Worm (Caenorhabditis elegans): ENCODE data around the gene srh-99.
A peak's percentile ranks its signal among the peaks of the same experiment; 100 is the strongest.

srh-99 gene

ce11 chrII:3680366-3680765 lies 36.0 kb downstream of the srh-99 start:
- TF ChIP-seq aly-2 (tag; optimal IDR thresholded peaks at IDR 0.05) (no peak), mdl-1 (tag; optimal IDR thresholded peaks at IDR 0.05) (no peak), ceh-82 (tag; optimal IDR thresholded peaks at IDR 0.05) (no peak), R02D3.7 (tag; optimal IDR thresholded peaks at IDR 0.05) (no peak), ztf-4 (tag; optimal IDR thresholded peaks at IDR 0.05) (no peak), tbx-2 (tag; optimal IDR thresholded peaks at IDR 0.05) (no peak), ZK546.5 (tag; optimal IDR thresholded peaks at IDR 0.05) (no peak), lin-39 (tag; optimal IDR thresholded peaks at IDR 0.05) (no peak), nhr-23 (tag; optimal IDR thresholded peaks at IDR 0.05) (no peak), nhr-76 (tag; optimal IDR thresholded peaks at IDR 0.05) (no peak), ama-1 (optimal IDR thresholded peaks at IDR 0.05) (no peak), elt-1 (tag; optimal IDR thresholded peaks at IDR 0.05) (no peak)

- no peak for TF ChIP-seq lin-39 (tag; optimal IDR thresholded peaks at IDR 0.05)
- no peak for TF ChIP-seq sea-2 (GFP tag; optimal IDR thresholded peaks at IDR 0.05)
- no peak for TF ChIP-seq hmg-11 (tag; optimal IDR thresholded peaks at IDR 0.05)
- TF ChIP-seq daf-12 (tag; optimal IDR thresholded peaks at IDR 0.05): no peak
- no peak for TF ChIP-seq lsy-12 (tag; optimal IDR thresholded peaks at IDR 0.05)
- no peak for TF ChIP-seq nhr-43 (tag; optimal IDR thresholded peaks at IDR 0.05; ENCODE audit: poor library complexity, severe bottlenecking)
- no peak for TF ChIP-seq ceh-9 (tag; optimal IDR thresholded peaks at IDR 0.05)
- no peak for TF ChIP-seq mdl-1 (tag; optimal IDR thresholded peaks at IDR 0.05)
- TF ChIP-seq jun-1 (tag; optimal IDR thresholded peaks at IDR 0.05): no peak
- no peak for TF ChIP-seq ceh-16 (tag; optimal IDR thresholded peaks at IDR 0.05)
These were observed 37.4 kb downstream of the srh-99 start for ce11 chrII:3678978-3679377.

- no peak for TF ChIP-seq egl-5 (tag; optimal IDR thresholded peaks at IDR 0.05)
These were observed 41.2 kb downstream of the srh-99 start, which contains the start of gene F19B10.2 for ce11 chrII:3675176-3675575. TSS of gene F19B10.2 (plus strand) at chrII:3675476.

- TF ChIP-seq ztf-11 (tag; optimal IDR thresholded peaks at IDR 0.05): no peak
- no peak for TF ChIP-seq nhr-25 (tag; optimal IDR thresholded peaks at IDR 0.05)
- TF ChIP-seq ceh-28 (tag; optimal IDR thresholded peaks at IDR 0.05): no peak
- no peak for TF ChIP-seq nhr-43 (tag; optimal IDR thresholded peaks at IDR 0.05; ENCODE audit: poor library complexity, severe bottlenecking)
- no peak for TF ChIP-seq hmg-11 (tag; optimal IDR thresholded peaks at IDR 0.05)
- no peak for TF ChIP-seq egl-5 (tag; optimal IDR thresholded peaks at IDR 0.05)
- no peak for TF ChIP-seq mdl-1 (tag; optimal IDR thresholded peaks at IDR 0.05)
- TF ChIP-seq ztf-4 (tag; optimal IDR thresholded peaks at IDR 0.05): no peak
- no peak for TF ChIP-seq ceh-16 (tag; optimal IDR thresholded peaks at IDR 0.05)
- TF ChIP-seq nhr-28 (tag; optimal IDR thresholded peaks at IDR 0.05): no peak
- TF ChIP-seq pha-4 (tag; optimal IDR thresholded peaks at IDR 0.05): no peak
- TF ChIP-seq nhr-67 (tag; optimal IDR thresholded peaks at IDR 0.05): no peak
These were observed 42.9 kb downstream of the srh-99 start, which contains the start of gene sea-1 for ce11 chrII:3673493-3673892. TSS of gene sea-1 (minus strand) at chrII:3673593.

- no peak for TF ChIP-seq nhr-12 (tag; optimal IDR thresholded peaks at IDR 0.05)
- TF ChIP-seq nhr-25 (tag; optimal IDR thresholded peaks at IDR 0.05): no peak
- no peak for TF ChIP-seq nhr-43 (tag; optimal IDR thresholded peaks at IDR 0.05; ENCODE audit: poor library complexity, severe bottlenecking)
- no peak for TF ChIP-seq ama-1 (optimal IDR thresholded peaks at IDR 0.05)
- no peak for TF ChIP-seq nhr-11 (tag; optimal IDR thresholded peaks at IDR 0.05)
- no peak for TF ChIP-seq zag-1 (tag; optimal IDR thresholded peaks at IDR 0.05)
These were observed 45.4 kb downstream of the srh-99 start, which contains the start of gene srx-98 for ce11 chrII:3670956-3671355. TSS of gene srx-98 (minus strand) at chrII:3671056.

ce11 chrII:3669315-3669714 lies 47.0 kb downstream of the srh-99 start, which contains the start of gene srx-97:
TSS of gene srx-97 (minus strand) at chrII:3669415.
- no peak for TF ChIP-seq nhr-12 (tag; optimal IDR thresholded peaks at IDR 0.05)
- TF ChIP-seq nhr-28 (tag; optimal IDR thresholded peaks at IDR 0.05): no peak
- no peak for TF ChIP-seq nfya-1 (tag; optimal IDR thresholded peaks at IDR 0.05; ENCODE audit: insufficient read depth)
- TF ChIP-seq ama-1 (optimal IDR thresholded peaks at IDR 0.05): no peak
- no peak for TF ChIP-seq zag-1 (tag; optimal IDR thresholded peaks at IDR 0.05)
- TF ChIP-seq R02D3.7 (tag; optimal IDR thresholded peaks at IDR 0.05): no peak

- TF ChIP-seq fkh-2 (tag; optimal IDR thresholded peaks at IDR 0.05) (no peak), nfya-1 (tag; optimal IDR thresholded peaks at IDR 0.05; ENCODE audit: insufficient read depth) (peak; percentile 55), nhr-67 (tag; optimal IDR thresholded peaks at IDR 0.05) (no peak), fkh-10 (GFP tag; optimal IDR thresholded peaks at IDR 0.05) (no peak)
These were observed 51.2 kb downstream of the srh-99 start for ce11 chrII:3665181-3665580.
